Worm (Caenorhabditis elegans) whole organism, L2 larva: Measurements from ENCODE around the gene F21D5.5.
A peak's percentile ranks its signal among the peaks of the same experiment; 100 is the strongest.

Source experiments
- F13H6.1 ChIP-seq: sonication (generic microtip); optimal IDR thresholded peaks from 2 replicates; lab custom pipeline; 2016; ENCODE audit warnings: missing genetic modification characterization, missing compliant biosample characterization
- R02D3.7 ChIP-seq: fragments of 150-350 bp; optimal IDR thresholded peaks from 2 replicates; lab custom pipeline; 2014; ENCODE audit warnings: missing biosample characterization, missing genetic modification characterization
- Y55F3AM.14 ChIP-seq: fragments of 200-800 bp; sonication (Bioruptor generic); optimal IDR thresholded peaks from 2 replicates; lab custom pipeline; 2018; ENCODE audit warnings: mild to moderate bottlenecking, missing genetic modification characterization, missing compliant biosample characterization
- ZK546.5 ChIP-seq: sonication (generic microtip); optimal IDR thresholded peaks from 2 replicates; lab custom pipeline; 2017; ENCODE audit warnings: missing biosample characterization, missing genetic modification characterization
- alr-1 ChIP-seq: fragments of 150-350 bp; optimal IDR thresholded peaks from 2 replicates; lab custom pipeline; 2014; ENCODE audit warnings: missing biosample characterization, missing genetic modification characterization
- ama-1 ChIP-seq: fragments of 150-350 bp; optimal IDR thresholded peaks from 2 replicates; lab custom pipeline; 2018; ENCODE audit warnings: inconsistent platforms
- blmp-1 ChIP-seq: sonication (generic microtip); optimal IDR thresholded peaks from 2 replicates; lab custom pipeline; 2017; ENCODE audit warnings: missing genetic modification characterization, mild to moderate bottlenecking, missing compliant biosample characterization, antibody characterized with exemption, moderate library complexity; ENCODE audit not compliant: insufficient read depth
- crh-2 ChIP-seq: sonication (generic microtip); optimal IDR thresholded peaks from 2 replicates; lab custom pipeline; 2017; ENCODE audit warnings: missing biosample characterization, missing genetic modification characterization
- egl-27 ChIP-seq: sonication (generic microtip); optimal IDR thresholded peaks from 3 replicates; lab custom pipeline; 2017; ENCODE audit warnings: missing biosample characterization, missing genetic modification reagents, missing genetic modification characterization
- elt-1 ChIP-seq: fragments of 150-350 bp; optimal IDR thresholded peaks from 2 replicates; lab custom pipeline; 2014; ENCODE audit warnings: missing biosample characterization, missing genetic modification characterization
- elt-3 ChIP-seq: sonication (generic microtip); optimal IDR thresholded peaks from 2 replicates; lab custom pipeline; 2017; ENCODE audit warnings: missing biosample characterization, missing genetic modification characterization
- gmeb-1 ChIP-seq: fragments of 150-350 bp; optimal IDR thresholded peaks from 2 replicates; lab custom pipeline; 2014; ENCODE audit warnings: missing biosample characterization, missing genetic modification characterization
- lin-11 ChIP-seq: fragments of 150-350 bp; sonication (generic microtip); optimal IDR thresholded peaks from 2 replicates; lab custom pipeline; 2014; ENCODE audit warnings: missing biosample characterization, missing genetic modification characterization, inconsistent platforms, mixed read lengths
- lin-13 ChIP-seq: fragments of 150-350 bp; optimal IDR thresholded peaks from 2 replicates; lab custom pipeline; 2014; ENCODE audit warnings: missing biosample characterization, missing genetic modification reagents, missing genetic modification characterization
- lsy-2 ChIP-seq, 2 experiments: fragments of 150-350 bp in 1 of 2; sonication (generic microtip) in 1 of 2; optimal IDR thresholded peaks; 2 replicates each; lab custom pipeline; 2014 to 2017; ENCODE audit warnings: missing biosample characterization in 2 of 2, missing genetic modification characterization in 2 of 2
- mbf-1 ChIP-seq: sonication (generic microtip); optimal IDR thresholded peaks from 2 replicates; lab custom pipeline; 2017; ENCODE audit warnings: missing biosample characterization, missing genetic modification characterization
- mdl-1 ChIP-seq, 2 experiments: fragments of 150-350 bp in 1 of 2; sonication (generic microtip) in 1 of 2; optimal IDR thresholded peaks; 2 replicates each; lab custom pipeline; 2017; ENCODE audit warnings: missing biosample characterization in 2 of 2, missing genetic modification characterization in 2 of 2
- nhr-10 ChIP-seq: sonication (generic microtip); optimal IDR thresholded peaks from 2 replicates; lab custom pipeline; 2017; ENCODE audit warnings: missing biosample characterization, missing genetic modification characterization
- nhr-11 ChIP-seq: fragments of 150-350 bp; optimal IDR thresholded peaks from 2 replicates; lab custom pipeline; 2014; ENCODE audit warnings: missing biosample characterization, missing genetic modification characterization
- nhr-12 ChIP-seq: fragments of 150-350 bp; optimal IDR thresholded peaks from 2 replicates; lab custom pipeline; 2014; ENCODE audit warnings: missing biosample characterization, missing genetic modification characterization
- nhr-23 ChIP-seq: fragments of 150-350 bp; optimal IDR thresholded peaks from 2 replicates; lab custom pipeline; 2014; ENCODE audit warnings: missing biosample characterization, missing genetic modification reagents, missing genetic modification characterization
- nhr-237 ChIP-seq: fragments of 150-350 bp; optimal IDR thresholded peaks from 2 replicates; lab custom pipeline; 2014; ENCODE audit warnings: missing biosample characterization, missing genetic modification characterization
- nhr-25 ChIP-seq: fragments of 150-350 bp; sonication (generic microtip); optimal IDR thresholded peaks from 3 replicates; lab custom pipeline; 2014; ENCODE audit warnings: missing biosample characterization, missing genetic modification characterization
- nhr-6 ChIP-seq: fragments of 150-350 bp; optimal IDR thresholded peaks from 2 replicates; lab custom pipeline; 2014; ENCODE audit warnings: missing biosample characterization, missing genetic modification characterization
- nhr-77 ChIP-seq: fragments of 150-350 bp; optimal IDR thresholded peaks from 2 replicates; lab custom pipeline; 2014; ENCODE audit warnings: missing biosample characterization, missing genetic modification characterization
- peb-1 ChIP-seq: fragments of 150-350 bp; optimal IDR thresholded peaks from 2 replicates; lab custom pipeline; 2014; ENCODE audit warnings: missing biosample characterization, missing genetic modification characterization
- skn-1 ChIP-seq: sonication (generic microtip); optimal IDR thresholded peaks from 2 replicates; lab custom pipeline; 2017; ENCODE audit warnings: missing biosample characterization, missing genetic modification characterization
- sma-3 ChIP-seq: sonication (generic microtip); optimal IDR thresholded peaks from 2 replicates; lab custom pipeline; 2016; ENCODE audit warnings: missing genetic modification reagents, missing genetic modification characterization, missing compliant biosample characterization
- sma-9 ChIP-seq, 2 experiments: fragments of 150-350 bp in 1 of 2; sonication (generic microtip) in 1 of 2; optimal IDR thresholded peaks; 2 replicates each; lab custom pipeline; 2014 to 2016; ENCODE audit warnings: missing genetic modification characterization in 2 of 2, mild to moderate bottlenecking in 1 of 2, missing biosample characterization in 1 of 2, missing compliant biosample characterization in 1 of 2, missing genetic modification reagents in 1 of 2, moderate library complexity in 1 of 2
- snpc-4 ChIP-seq: fragments of 150-350 bp; optimal IDR thresholded peaks from 2 replicates; lab custom pipeline; 2014; ENCODE audit warnings: missing biosample characterization, missing genetic modification characterization
- unc-39 ChIP-seq: fragments of 150-350 bp; optimal IDR thresholded peaks from 2 replicates; lab custom pipeline; 2014; ENCODE audit warnings: missing biosample characterization, missing genetic modification characterization
- unc-62 ChIP-seq: fragments of 150-350 bp; optimal IDR thresholded peaks from 2 replicates; lab custom pipeline; 2014; ENCODE audit warnings: missing biosample characterization, missing genetic modification reagents, missing genetic modification characterization
- zag-1 ChIP-seq: fragments of 150-350 bp; optimal IDR thresholded peaks from 2 replicates; lab custom pipeline; 2014; ENCODE audit warnings: missing biosample characterization, missing genetic modification characterization
- ztf-1 ChIP-seq: fragments of 200-800 bp; sonication (Bioruptor generic); conservative IDR thresholded peaks from 2 replicates; pipeline ENCODE4 v1.3.6; 2022; ENCODE audit warnings: missing genetic modification characterization, missing compliant biosample characterization

F21D5.5 gene

ce11 chrIV:8743654-8744332 lies 4.6 kb upstream of the F21D5.5 start, which contains the start of gene F21D5.7 (continued):
- TF ChIP-seq mbf-1 (tag; lab: Kevin White, UChicago) (no peak), ztf-1 (GFP tag; lab: Robert Waterston, UW) (no peak), ama-1 (no peak), skn-1 (tag; lab: Kevin White, UChicago) (peak; percentile 41), nhr-77 (tag; lab: Kevin White, UChicago) (no peak), nhr-25 (tag; lab: Kevin White, UChicago) (no peak), nhr-6 (peak; percentile 35)

ce11 chrIV:8740952-8741438 lies 1.8 kb upstream of the F21D5.5 start, which contains the start of gene F21D5.6:
F21D5.6 (minus strand) TSS chrIV:8741388.
- TF ChIP-seq ama-1 (no peak), mdl-1 (tag; optimal IDR thresholded peaks at IDR 0.05; lab: Kevin White, UChicago) (no peak), elt-3 (tag; lab: Kevin White, UChicago) (no peak), gmeb-1 (tag; lab: Kevin White, UChicago) (no peak), crh-2 (tag; lab: Kevin White, UChicago) (no peak), nhr-6 (no peak), R02D3.7 (tag; lab: Kevin White, UChicago) (no peak), zag-1 (tag; lab: Kevin White, UChicago) (no peak), nhr-12 (tag; lab: Kevin White, UChicago) (no peak), nhr-237 (tag; lab: Kevin White, UChicago) (no peak), nhr-10 (tag; lab: Kevin White, UChicago) (no peak), blmp-1 (no peak), unc-39 (no peak), nhr-11 (tag; lab: Kevin White, UChicago) (no peak), elt-1 (tag; lab: Kevin White, UChicago) (no peak), sma-9 (GFP tag; optimal IDR thresholded peaks at IDR 0.05; lab: Kevin White, UChicago) (no peak), sma-9 (tag; optimal IDR thresholded peaks at IDR 0.05; lab: Kevin White, UChicago) (no peak), F13H6.1 (no peak), nhr-77 (tag; lab: Kevin White, UChicago) (no peak)

ce11 chrIV:8739926-8740325 lies 732 bp upstream of the F21D5.5 start, which contains the start of gene mrps-33:
mrps-33 (minus strand) TSS chrIV:8740026.
- TF ChIP-seq alr-1 (tag; lab: Kevin White, UChicago) (no peak), ZK546.5 (tag; lab: Kevin White, UChicago) (no peak), nhr-23 (tag; lab: Kevin White, UChicago) (no peak), nhr-237 (tag; lab: Kevin White, UChicago) (no peak), unc-39 (no peak), crh-2 (tag; lab: Kevin White, UChicago) (no peak), lsy-2 (tag; optimal IDR thresholded peaks at IDR 0.05; lab: Kevin White, UChicago) (no peak), peb-1 (tag; lab: Kevin White, UChicago) (no peak), lin-11 (no peak), R02D3.7 (tag; lab: Kevin White, UChicago) (no peak), snpc-4 (tag; lab: Kevin White, UChicago) (no peak), sma-9 (GFP tag; optimal IDR thresholded peaks at IDR 0.05; lab: Kevin White, UChicago) (no peak), sma-9 (tag; optimal IDR thresholded peaks at IDR 0.05; lab: Kevin White, UChicago) (no peak), Y55F3AM.14 (GFP tag; lab: Kevin White, UChicago) (no peak)
- TF ChIP-seq, all 48 proteins: peak for 0

DNA sequence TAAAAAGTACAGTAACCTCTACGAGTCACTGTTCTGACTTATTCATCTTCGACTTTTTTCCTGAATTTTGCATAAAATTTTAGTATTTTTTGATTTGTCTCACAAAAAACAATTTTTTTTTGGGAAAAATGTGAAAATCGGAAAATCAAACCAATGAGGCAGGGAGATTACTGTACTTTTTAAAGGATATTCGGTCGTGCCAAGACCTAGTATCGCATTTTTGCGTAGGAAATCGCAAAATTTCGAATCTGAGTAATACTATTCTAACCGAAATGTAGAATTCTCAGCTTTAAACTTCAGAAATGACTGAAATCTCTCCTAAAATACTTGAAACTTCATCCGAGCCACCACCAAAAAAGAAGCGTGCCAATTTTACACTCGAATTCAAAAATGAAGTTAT lies 1.4 kb downstream of the F21D5.5 start, which contains the start of gene F21D5.4:
TSS of gene F21D5.4 (plus strand) at position 301 of the 400 bp plus-strand sequence.
- no peak for TF ChIP-seq unc-62 (GFP tag; lab: Kevin White, UChicago)
- TF ChIP-seq nhr-25 (tag; lab: Kevin White, UChicago): no peak
- no peak for TF ChIP-seq egl-27
- no peak for TF ChIP-seq sma-3
- no peak for TF ChIP-seq snpc-4 (tag; lab: Kevin White, UChicago)
- TF ChIP-seq lin-13 (GFP tag; lab: Kevin White, UChicago): no peak
- TF ChIP-seq ztf-1 (GFP tag; lab: Robert Waterston, UW): no peak
- no peak for TF ChIP-seq nhr-237 (tag; lab: Kevin White, UChicago)
